Worm (Caenorhabditis elegans): ENCODE data around the gene F13A2.2.

Gene F13A2.2

ce11 chrV:4418116-4418515 is 33.7 kb upstream of the F13A2.2 start, which contains the start of gene Y47D7A.6:
Y47D7A.6 (minus strand) TSS chrV:4418216.
- TF ChIP-seq nhr-76 (tag; optimal IDR thresholded peaks at IDR 0.05): no peak
- no peak for TF ChIP-seq elt-2 (tag; optimal IDR thresholded peaks at IDR 0.05)
- TF ChIP-seq fkh-8 (tag; optimal IDR thresholded peaks at IDR 0.05): no peak
- TF ChIP-seq isw-1 (GFP tag; IDR thresholded peaks at IDR 0.05): no peak
- TF ChIP-seq C16A3.4 (tag; optimal IDR thresholded peaks at IDR 0.05): no peak
- no peak for TF ChIP-seq zag-1 (tag; optimal IDR thresholded peaks at IDR 0.05)
- TF ChIP-seq hpl-2 (GFP tag; optimal IDR thresholded peaks at IDR 0.05): no peak
- TF ChIP-seq fos-1 (tag; optimal IDR thresholded peaks at IDR 0.05): no peak
- no peak for TF ChIP-seq rnt-1 (tag; optimal IDR thresholded peaks at IDR 0.05)
- TF ChIP-seq ceh-88 (GFP tag; IDR thresholded peaks at IDR 0.05): no peak
- TF ChIP-seq xbp-1 (tag; optimal IDR thresholded peaks at IDR 0.05): no peak
- TF ChIP-seq ceh-63 (GFP tag; optimal IDR thresholded peaks at IDR 0.05): no peak
- no peak for TF ChIP-seq irx-1 (tag; optimal IDR thresholded peaks at IDR 0.05)
- TF ChIP-seq nhr-90 (tag; optimal IDR thresholded peaks at IDR 0.05; ENCODE audit: poor library complexity): no peak
- no peak for TF ChIP-seq nhr-71 (tag; optimal IDR thresholded peaks at IDR 0.05)
- no peak for TF ChIP-seq sox-4 (tag; optimal IDR thresholded peaks at IDR 0.05)
- no peak for TF ChIP-seq dsc-1 (tag; optimal IDR thresholded peaks at IDR 0.05)
- no peak for TF ChIP-seq snu-23 (GFP tag; optimal IDR thresholded peaks at IDR 0.05)

DNA sequence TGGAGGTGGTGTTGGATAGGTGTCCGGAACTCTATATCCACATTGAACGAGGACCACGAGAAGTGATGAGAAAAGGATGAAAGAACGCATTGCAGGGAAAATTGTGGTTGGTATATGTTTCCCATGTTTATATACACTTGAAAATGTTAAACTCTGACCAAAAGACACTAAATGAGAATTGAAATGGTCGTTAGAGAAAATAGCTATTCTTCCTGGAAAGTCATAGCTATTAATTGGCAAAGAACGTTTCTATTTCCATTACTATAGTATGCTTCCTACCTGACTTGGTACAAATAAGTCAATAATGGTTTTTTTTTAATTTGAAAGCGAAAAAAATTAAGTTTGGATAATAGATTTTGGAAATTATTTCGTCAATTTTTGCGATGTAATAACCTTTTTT is 32.3 kb upstream of the F13A2.2 start, which contains the start of gene Y47D7A.18:
TSS of gene Y47D7A.18 (minus strand) at position 101 of the 400 bp plus-strand sequence.
- TF ChIP-seq unc-98 (GFP tag; IDR thresholded peaks at IDR 0.05) (no peak), tlp-1 (tag; optimal IDR thresholded peaks at IDR 0.05) (no peak), mab-9 (GFP tag; IDR thresholded peaks at IDR 0.05) (no peak)

- TF ChIP-seq C34B4.2 (tag; optimal IDR thresholded peaks at IDR 0.05) (no peak), rnt-1 (tag; optimal IDR thresholded peaks at IDR 0.05) (no peak), aly-2 (tag; optimal IDR thresholded peaks at IDR 0.05) (no peak), sup-37 (GFP tag; optimal IDR thresholded peaks at IDR 0.05) (no peak), mep-1 (tag; optimal IDR thresholded peaks at IDR 0.05) (no peak), irx-1 (tag; optimal IDR thresholded peaks at IDR 0.05) (no peak), ztf-4 (tag; optimal IDR thresholded peaks at IDR 0.05) (no peak), mab-9 (GFP tag; IDR thresholded peaks at IDR 0.05) (no peak), lin-14 (GFP tag; optimal IDR thresholded peaks at IDR 0.05) (no peak), zip-4 (GFP tag; optimal IDR thresholded peaks at IDR 0.05) (no peak), sox-4 (tag; optimal IDR thresholded peaks at IDR 0.05) (no peak), lin-35 (GFP tag; optimal IDR thresholded peaks at IDR 0.05) (no peak), ama-1 (optimal IDR thresholded peaks at IDR 0.05) (no peak), Y116A8C.19 (tag; optimal IDR thresholded peaks at IDR 0.05; ENCODE audit: borderline replicate concordance) (no peak), fkh-10 (GFP tag; optimal IDR thresholded peaks at IDR 0.05) (no peak), ces-1 (GFP tag; optimal IDR thresholded peaks at IDR 0.05) (no peak), mdl-1 (tag; optimal IDR thresholded peaks at IDR 0.05) (no peak), unc-130 (tag; optimal IDR thresholded peaks at IDR 0.05) (no peak), nhr-20 (tag; optimal IDR thresholded peaks at IDR 0.05) (no peak)
Observed at ce11 chrV:4414613-4415071, 30.3 kb upstream of the F13A2.2 start, which contains the start of gene grl-5. grl-5 (minus strand) TSS chrV:4414663.

DNA sequence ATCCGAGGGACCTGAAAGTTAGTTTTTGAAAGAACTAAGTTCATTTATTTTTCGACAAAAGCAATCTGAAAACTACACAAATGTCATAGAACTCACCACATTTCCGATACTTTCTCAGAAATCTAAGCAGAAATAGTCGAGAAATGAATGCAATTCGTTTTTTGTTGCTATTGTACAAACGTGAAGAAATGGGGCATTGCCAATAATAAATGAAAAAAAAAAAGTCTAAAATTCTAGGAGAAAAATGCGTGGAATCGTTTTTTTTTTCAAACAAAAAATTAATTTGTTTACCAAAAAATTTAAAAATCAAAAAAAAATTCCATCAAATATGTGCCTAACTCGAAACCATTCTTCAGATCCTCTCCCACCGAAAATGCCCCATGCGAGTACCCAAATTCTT is 27.3 kb upstream of the F13A2.2 start, which contains the start of gene Y47D7A.17:
TSS of gene Y47D7A.17 (minus strand) at position 101 of the 400 bp plus-strand sequence.
- TF ChIP-seq lin-35 (GFP tag; optimal IDR thresholded peaks at IDR 0.05): no peak
- no peak for TF ChIP-seq nhr-47 (tag; optimal IDR thresholded peaks at IDR 0.05)
- TF ChIP-seq irx-1 (tag; optimal IDR thresholded peaks at IDR 0.05): no peak
- no peak for TF ChIP-seq efl-3 (GFP tag; optimal IDR thresholded peaks at IDR 0.05)
- no peak for TF ChIP-seq fkh-4 (tag; optimal IDR thresholded peaks at IDR 0.05; ENCODE audit: borderline replicate concordance)
